Fruit fly (Drosophila melanogaster) whole organism, embryonic: ENCODE results near the gene Tom70.

Source experiments
- C15 ChIP-seq: fragments of 200-800 bp; sonication (Bioruptor generic); IDR thresholded peaks from 3 replicates; pipeline ENCODE4 v1.3.6; 2022; ENCODE audit warnings: missing biosample characterization, missing genetic modification characterization
- CG10366 ChIP-seq: fragments of 200-800 bp; sonication (Bioruptor generic); IDR thresholded peaks from 2 replicates; pipeline ENCODE4 v1.3.6; 2022; ENCODE audit warnings: missing biosample characterization, missing genetic modification characterization
- CG11398 ChIP-seq: fragments of 200-800 bp; sonication (Bioruptor generic); optimal IDR thresholded peaks from 2 replicates; lab custom pipeline; 2016; ENCODE audit warnings: missing biosample characterization, missing genetic modification characterization
- CG12155 ChIP-seq: fragments of 200-800 bp; sonication (Bioruptor generic); optimal IDR thresholded peaks from 3 replicates; lab custom pipeline; 2016; ENCODE audit warnings: missing biosample characterization, missing genetic modification characterization
- CG13287 ChIP-seq: fragments of 200-800 bp; sonication (Bioruptor generic); IDR thresholded peaks from 2 replicates; pipeline ENCODE4 v1.3.6; 2022; ENCODE audit warnings: missing biosample characterization, missing genetic modification characterization; ENCODE audit not compliant: partially characterized antibody
- CG15073 ChIP-seq: fragments of 200-800 bp; sonication (Bioruptor generic); optimal IDR thresholded peaks from 2 replicates; lab custom pipeline; 2016; ENCODE audit warnings: missing biosample characterization, missing genetic modification characterization
- CG1602 ChIP-seq: fragments of 200-800 bp; sonication (Bioruptor generic); optimal IDR thresholded peaks from 3 replicates; lab custom pipeline; 2016; ENCODE audit warnings: missing biosample characterization, missing genetic modification characterization
- CG17568 ChIP-seq: fragments of 200-800 bp; sonication (Bioruptor generic); optimal IDR thresholded peaks from 2 replicates; lab custom pipeline; 2018; ENCODE audit warnings: missing biosample characterization, mild to moderate bottlenecking, missing genetic modification characterization, moderate library complexity
- CG17912 ChIP-seq: fragments of 200-800 bp; sonication (Bioruptor generic); optimal IDR thresholded peaks from 2 replicates; lab custom pipeline; 2018; ENCODE audit warnings: missing biosample characterization, mild to moderate bottlenecking, missing genetic modification characterization
- CG1832 ChIP-seq: fragments of 200-800 bp; sonication (Bioruptor generic); optimal IDR thresholded peaks from 2 replicates; lab custom pipeline; 2017; ENCODE audit warnings: missing biosample characterization, mild to moderate bottlenecking, missing genetic modification characterization, inconsistent platforms
- CG30020 ChIP-seq: fragments of 200-800 bp; optimal IDR thresholded peaks from 2 replicates; lab custom pipeline; 2019; ENCODE audit warnings: missing biosample characterization, mild to moderate bottlenecking, missing genetic modification characterization, moderate library complexity
- CG43689 ChIP-seq: fragments of 200-800 bp; sonication (Bioruptor generic); IDR thresholded peaks from 2 replicates; pipeline ENCODE4 v1.3.6; 2022; ENCODE audit warnings: missing biosample characterization, missing genetic modification characterization
- CG5953 ChIP-seq: fragments of 200-800 bp; sonication (Bioruptor generic); IDR thresholded peaks from 2 replicates; pipeline ENCODE4 v1.3.6; 2022; ENCODE audit warnings: missing biosample characterization, missing genetic modification characterization
- CG7357 ChIP-seq: fragments of 200-800 bp; sonication (Bioruptor generic); IDR thresholded peaks from 3 replicates; pipeline ENCODE4 v1.3.6; 2022; ENCODE audit warnings: missing biosample characterization, missing genetic modification characterization
- CG8089 ChIP-seq: fragments of 200-800 bp; sonication (Bioruptor generic); optimal IDR thresholded peaks from 3 replicates; lab custom pipeline; 2016; ENCODE audit warnings: missing biosample characterization, missing genetic modification characterization
- CG9609 ChIP-seq: fragments of 200-800 bp; sonication (Bioruptor generic); optimal IDR thresholded peaks from 3 replicates; lab custom pipeline; 2016; ENCODE audit warnings: missing biosample characterization, missing genetic modification characterization
- D ChIP-seq, 2 experiments: fragments of 200-800 bp in 1 of 2; fragments of >200 bp in 1 of 2; sonication (Bioruptor generic) in 1 of 2; optimal IDR thresholded peaks; 2 replicates in 1 of 2; 3 replicates in 1 of 2; lab custom pipeline; 2017; ENCODE audit warnings: mild to moderate bottlenecking in 1 of 2, missing biosample characterization in 1 of 2, missing genetic modification characterization in 1 of 2, missing genetic modification reagents in 1 of 2
- Dad ChIP-seq: fragments of 200-800 bp; sonication (Bioruptor generic); optimal IDR thresholded peaks from 3 replicates; lab custom pipeline; 2016; ENCODE audit warnings: missing biosample characterization, missing genetic modification characterization
- Dll ChIP-seq: fragments of 200-800 bp; sonication (Bioruptor generic); IDR thresholded peaks from 4 replicates; pipeline ENCODE4 v1.3.6; 2022; ENCODE audit warnings: missing biosample characterization, missing genetic modification characterization; ENCODE audit not compliant: partially characterized antibody
- Ets97D ChIP-seq: fragments of 200-800 bp; sonication (Bioruptor generic); optimal IDR thresholded peaks from 3 replicates; lab custom pipeline; 2016; ENCODE audit warnings: missing biosample characterization, missing genetic modification characterization
- Hmr ChIP-seq: fragments of 200-800 bp; sonication (Bioruptor generic); optimal IDR thresholded peaks from 3 replicates; lab custom pipeline; 2017; ENCODE audit warnings: mild to moderate bottlenecking, missing biosample characterization, missing genetic modification reagents, missing genetic modification characterization
- Hr3 ChIP-seq: fragments of 200-800 bp; sonication (Bioruptor generic); optimal IDR thresholded peaks from 3 replicates; lab custom pipeline; 2016; ENCODE audit warnings: missing biosample characterization, missing genetic modification characterization
- Lpt ChIP-seq: fragments of >200 bp; optimal IDR thresholded peaks from 2 replicates; lab custom pipeline; 2018; ENCODE audit warnings: missing biosample characterization, missing genetic modification characterization
- MESR4 ChIP-seq: fragments of 200-800 bp; sonication (Bioruptor generic); optimal IDR thresholded peaks from 2 replicates; lab custom pipeline; 2018; ENCODE audit warnings: missing biosample characterization, mild to moderate bottlenecking, missing genetic modification characterization, moderate library complexity
- MTF-1 ChIP-seq: fragments of 200-800 bp; sonication (Bioruptor generic); optimal IDR thresholded peaks from 2 replicates; lab custom pipeline; 2018; ENCODE audit warnings: missing biosample characterization, mild to moderate bottlenecking, missing genetic modification characterization, borderline replicate concordance
- NFAT ChIP-seq: fragments of 200-800 bp; sonication (Bioruptor generic); IDR thresholded peaks from 2 replicates; pipeline ENCODE4 v1.3.6; 2022; ENCODE audit warnings: missing biosample characterization, missing genetic modification characterization
- Sox102F ChIP-seq: fragments of 200-800 bp; sonication (Bioruptor generic); optimal IDR thresholded peaks from 2 replicates; lab custom pipeline; 2018; ENCODE audit warnings: missing biosample characterization, mild to moderate bottlenecking, missing genetic modification characterization, moderate library complexity
- Sry-β ChIP-seq: fragments of 200-800 bp; sonication (Bioruptor generic); optimal IDR thresholded peaks from 2 replicates; lab custom pipeline; 2018; ENCODE audit warnings: missing biosample characterization, mild to moderate bottlenecking, missing genetic modification characterization, moderate library complexity
- Vsx1 ChIP-seq: fragments of 200-800 bp; sonication (Bioruptor generic); optimal IDR thresholded peaks from 2 replicates; lab custom pipeline; 2017; ENCODE audit warnings: missing biosample characterization, mild to moderate bottlenecking, missing genetic modification characterization, missing genetic modification reagents
- bbx ChIP-seq: fragments of 200-800 bp; sonication (Bioruptor generic); IDR thresholded peaks from 2 replicates; pipeline ENCODE4 v1.3.6; 2022; ENCODE audit warnings: missing biosample characterization, missing genetic modification characterization; ENCODE audit not compliant: partially characterized antibody
- btn ChIP-seq: fragments of 200-800 bp; sonication (Bioruptor generic); optimal IDR thresholded peaks from 2 replicates; lab custom pipeline; 2016; ENCODE audit warnings: missing biosample characterization, missing genetic modification characterization
- cwo ChIP-seq: fragments of 200-800 bp; sonication (Bioruptor generic); optimal IDR thresholded peaks from 3 replicates; lab custom pipeline; 2017; ENCODE audit warnings: missing biosample characterization, missing genetic modification characterization, mild to moderate bottlenecking, moderate library complexity, missing genetic modification reagents
- dpn ChIP-seq, 2 experiments: fragments of 200-800 bp; sonication (Bioruptor generic); optimal IDR thresholded peaks; 3 replicates each; lab custom pipeline; 2016; ENCODE audit warnings: missing biosample characterization in 2 of 2, missing genetic modification characterization in 2 of 2
- en ChIP-seq: fragments of 200-800 bp; sonication (Bioruptor generic); optimal IDR thresholded peaks from 2 replicates; lab custom pipeline; 2016; ENCODE audit warnings: missing biosample characterization, missing genetic modification characterization
- esg ChIP-seq: fragments of 200-800 bp; sonication (Bioruptor generic); conservative IDR thresholded peaks from 2 replicates; pipeline ENCODE4 v1.3.6; 2022; ENCODE audit warnings: missing biosample characterization, missing genetic modification characterization
- fd96Cb ChIP-seq: fragments of 200-800 bp; sonication (Bioruptor generic); optimal IDR thresholded peaks from 2 replicates; lab custom pipeline; 2018; ENCODE audit warnings: missing biosample characterization, mild to moderate bottlenecking, missing genetic modification characterization, moderate library complexity
- jing ChIP-seq: fragments of 200-800 bp; sonication (Bioruptor generic); optimal IDR thresholded peaks from 2 replicates; lab custom pipeline; 2018; ENCODE audit warnings: missing biosample characterization, mild to moderate bottlenecking, missing genetic modification characterization
- jumu ChIP-seq: fragments of 200-800 bp; sonication (Bioruptor generic); optimal IDR thresholded peaks from 3 replicates; lab custom pipeline; 2016; ENCODE audit warnings: missing biosample characterization, missing genetic modification characterization
- nom ChIP-seq: fragments of 200-800 bp; sonication (Bioruptor generic); optimal IDR thresholded peaks from 2 replicates; lab custom pipeline; 2017; ENCODE audit warnings: missing biosample characterization, missing genetic modification characterization, mild to moderate bottlenecking, moderate library complexity, missing genetic modification reagents
- oc ChIP-seq: fragments of 200-800 bp; sonication (Bioruptor generic); optimal IDR thresholded peaks from 2 replicates; lab custom pipeline; 2018; ENCODE audit warnings: missing biosample characterization, mild to moderate bottlenecking, missing genetic modification characterization, moderate library complexity
- org-1 ChIP-seq: fragments of 200-800 bp; sonication (Bioruptor generic); optimal IDR thresholded peaks from 2 replicates; lab custom pipeline; 2017; ENCODE audit warnings: missing biosample characterization, missing genetic modification characterization
- pan ChIP-seq, 4 experiments: fragments of >200 bp in 3 of 4; fragments of 200-800 bp in 1 of 4; sonication (Bioruptor generic) in 1 of 4; optimal IDR thresholded peaks in 3 of 4; IDR thresholded peaks in 1 of 4; 2 replicates each; pipeline versions ENCODE4 v1.3.6 to Lab custom; 2017 to 2022; ENCODE audit warnings: missing biosample characterization in 2 of 4, missing genetic modification characterization in 2 of 4, mixed read lengths in 1 of 4
- peb ChIP-seq: fragments of 200-800 bp; sonication (Bioruptor generic); IDR thresholded peaks from 2 replicates; pipeline ENCODE4 v1.3.6; 2022; ENCODE audit warnings: missing biosample characterization, missing genetic modification characterization
- tio ChIP-seq: fragments of 200-800 bp; sonication (Bioruptor generic); optimal IDR thresholded peaks from 2 replicates; lab custom pipeline; 2017; ENCODE audit warnings: missing biosample characterization, missing genetic modification characterization, inconsistent platforms
- wdn ChIP-seq: fragments of 200-800 bp; sonication (Bioruptor generic); IDR thresholded peaks from 2 replicates; pipeline ENCODE4 v1.3.6; 2022; ENCODE audit warnings: missing biosample characterization, missing genetic modification characterization
- z ChIP-seq: fragments of 200-800 bp; sonication (Bioruptor generic); IDR thresholded peaks from 3 replicates; pipeline ENCODE4 v1.3.6; 2022; ENCODE audit warnings: missing biosample characterization, missing genetic modification characterization
- zfh1 ChIP-seq: fragments of 200-800 bp; sonication (Bioruptor generic); IDR thresholded peaks from 3 replicates; pipeline ENCODE4 v1.3.6; 2022; ENCODE audit warnings: missing biosample characterization, missing genetic modification characterization

Gene Tom70

dm6 chr2L:12044613-12045350 is 6.5 kb upstream of the Tom70 start, which contains the start of gene CG6785 (continued):
- TF ChIP-seq NFAT (peak; percentile 60), CG43689 (GFP tag; lab: Robert Waterston, UW) (no peak), z (no peak), CG10366 (GFP tag; lab: Robert Waterston, UW) (0 out of 2 replicates have a peak, but pooled peaks have one; percentile 14), MTF-1 (peak; percentile 92), org-1 (GFP tag; lab: Kevin White, UChicago) (peak; percentile 90), CG1602 (GFP tag; lab: Kevin White, UChicago) (peak; percentile 65), bbx (GFP tag; lab: Robert Waterston, UW) (no peak), jing (peak; percentile 27), CG8089 (GFP tag; lab: Kevin White, UChicago) (peak; percentile 88), Sry-β (peak; percentile 66), Dad (GFP tag; lab: Kevin White, UChicago) (peak; percentile 65), Dll (GFP tag; lab: Robert Waterston, UW) (no peak), CG11398 (peak; percentile 94), D (optimal IDR thresholded peaks at IDR 0.05; lab: Kevin White, UChicago) (no peak), D (GFP tag; optimal IDR thresholded peaks at IDR 0.05; lab: Kevin White, UChicago) (peak; percentile 83), CG15073 (GFP tag; lab: Kevin White, UChicago) (peak; percentile 9), Vsx1 (GFP tag; lab: Kevin White, UChicago) (peak; percentile 93), peb (GFP tag; lab: Robert Waterston, UW) (no peak), btn (GFP tag; lab: Kevin White, UChicago) (peak; percentile 65), CG30020 (tag; lab: Kevin White, UChicago) (peak; percentile 24), CG17912 (peak; percentile 96), Hmr (GFP tag; lab: Kevin White, UChicago) (peak; percentile 90), CG7357 (GFP tag; lab: Robert Waterston, UW) (no peak), wdn (GFP tag; lab: Robert Waterston, UW) (peak; percentile 59; the same call in 1 of the 2 replicates), CG12155 (GFP tag; lab: Kevin White, UChicago) (peak; percentile 58), en (GFP tag; lab: Kevin White, UChicago) (peak; percentile 77), CG9609 (GFP tag; lab: Kevin White, UChicago) (peak; percentile 52), CG1832 (no peak), oc (tag; lab: Kevin White, UChicago) (peak; percentile 77), MESR4 (GFP tag; lab: Kevin White, UChicago) (peak; percentile 48), tio (GFP tag; lab: Kevin White, UChicago) (no peak), CG17568 (GFP tag; lab: Kevin White, UChicago) (peak; percentile 96), Lpt (GFP tag; lab: Kevin White, UChicago) (no peak), Hr3 (GFP tag; lab: Kevin White, UChicago) (peak; percentile 37), CG5953 (GFP tag; lab: Robert Waterston, UW) (peak; percentile 68; the same call in 1 of the 2 replicates), cwo (GFP tag; lab: Kevin White, UChicago) (peak; percentile 60), zfh1 (0 out of 3 replicates have a peak, but pooled peaks have one; percentile 34), Ets97D (GFP tag; lab: Kevin White, UChicago) (peak; percentile 65), nom (GFP tag; lab: Kevin White, UChicago) (peak; percentile 77), C15 (GFP tag; lab: Robert Waterston, UW) (no peak), Sox102F (GFP tag; lab: Kevin White, UChicago) (peak; percentile 80), jumu (GFP tag; lab: Kevin White, UChicago) (peak; percentile 38), fd96Cb (peak; percentile 56), CG13287 (GFP tag; lab: Robert Waterston, UW) (peak; percentile 15; the same call in 1 of the 2 replicates), pan (optimal IDR thresholded peaks at IDR 0.05; lab: Kevin White, UChicago) (no peak), pan (GFP tag; optimal IDR thresholded peaks at IDR 0.05 in 1 of 2, IDR thresholded peaks at IDR 0.05 in 1 of 2) (peak in 1 of 2 experiments; percentile 59), esg (no peak), dpn (GFP tag; optimal IDR thresholded peaks at IDR 0.05; lab: Kevin White, UChicago) (peak; percentile 70 to 80)
